Worm (Caenorhabditis elegans) whole organism, L3 larva: ENCODE data around the gene rpy-1.

Experiments used
- R02D3.7 ChIP-seq: fragments of 150-350 bp; optimal IDR thresholded peaks from 2 replicates; lab custom pipeline; 2014; ENCODE audit warnings: missing biosample characterization, missing genetic modification characterization
- ZK546.5 ChIP-seq: sonication (generic microtip); optimal IDR thresholded peaks from 2 replicates; lab custom pipeline; 2017; ENCODE audit warnings: missing biosample characterization, missing genetic modification characterization
- aly-2 ChIP-seq: fragments of 150-350 bp; optimal IDR thresholded peaks from 2 replicates; lab custom pipeline; 2014; ENCODE audit warnings: missing biosample characterization, missing genetic modification characterization
- ceh-82 ChIP-seq: fragments of 150-350 bp; optimal IDR thresholded peaks from 2 replicates; lab custom pipeline; 2014; ENCODE audit warnings: missing biosample characterization, missing genetic modification characterization
- ceh-9 ChIP-seq: sonication (generic microtip); optimal IDR thresholded peaks from 2 replicates; lab custom pipeline; 2018; ENCODE audit warnings: missing biosample characterization, missing genetic modification characterization
- daf-12 ChIP-seq: fragments of 150-350 bp; optimal IDR thresholded peaks from 2 replicates; lab custom pipeline; 2014; ENCODE audit warnings: missing biosample characterization, missing genetic modification reagents, missing genetic modification characterization
- egl-5 ChIP-seq: fragments of 150-350 bp; optimal IDR thresholded peaks from 2 replicates; lab custom pipeline; 2017; ENCODE audit warnings: missing biosample characterization, missing genetic modification reagents, missing genetic modification characterization, inconsistent platforms
- elt-2 ChIP-seq: sonication (generic microtip); optimal IDR thresholded peaks from 2 replicates; lab custom pipeline; 2016; ENCODE audit warnings: missing genetic modification reagents, mild to moderate bottlenecking, missing genetic modification characterization, missing compliant biosample characterization
- elt-3 ChIP-seq, 3 experiments: fragments of 150-350 bp in 1 of 3; sonication (generic microtip) in 2 of 3; optimal IDR thresholded peaks; 2 replicates in 2 of 3; 4 replicates in 1 of 3; lab custom pipeline; 2014 to 2017; ENCODE audit warnings: missing biosample characterization in 3 of 3, missing genetic modification characterization in 3 of 3
- eor-1 ChIP-seq, 2 experiments: fragments of 150-350 bp; optimal IDR thresholded peaks; 2 replicates each; lab custom pipeline; 2014 to 2018; ENCODE audit warnings: missing biosample characterization in 2 of 2, missing genetic modification characterization in 2 of 2
- fkh-10 ChIP-seq: sonication (generic microtip); optimal IDR thresholded peaks from 2 replicates; lab custom pipeline; 2017; ENCODE audit warnings: missing biosample characterization, missing genetic modification reagents, missing genetic modification characterization
- fkh-2 ChIP-seq: fragments of 150-350 bp; optimal IDR thresholded peaks from 2 replicates; lab custom pipeline; 2014; ENCODE audit warnings: missing biosample characterization, missing genetic modification reagents, missing genetic modification characterization
- hmg-11 ChIP-seq: sonication (generic microtip); optimal IDR thresholded peaks from 2 replicates; lab custom pipeline; 2016; ENCODE audit warnings: missing genetic modification characterization, missing compliant biosample characterization
- jun-1 ChIP-seq: fragments of 150-350 bp; optimal IDR thresholded peaks from 2 replicates; lab custom pipeline; 2014; ENCODE audit warnings: missing biosample characterization, missing genetic modification reagents, missing genetic modification characterization
- lin-15B ChIP-seq: fragments of 150-350 bp; optimal IDR thresholded peaks from 2 replicates; lab custom pipeline; 2014; ENCODE audit warnings: missing biosample characterization, missing genetic modification characterization
- lin-39 ChIP-seq: fragments of 150-350 bp; optimal IDR thresholded peaks from 2 replicates; lab custom pipeline; 2018; ENCODE audit warnings: missing biosample characterization, missing genetic modification reagents, missing genetic modification characterization
- lsy-12 ChIP-seq: sonication (generic microtip); optimal IDR thresholded peaks from 2 replicates; lab custom pipeline; 2016; ENCODE audit warnings: mild to moderate bottlenecking, missing genetic modification characterization, missing compliant biosample characterization
- mdl-1 ChIP-seq: fragments of 150-350 bp; optimal IDR thresholded peaks from 2 replicates; lab custom pipeline; 2014; ENCODE audit warnings: missing biosample characterization, missing genetic modification characterization
- mml-1 ChIP-seq: fragments of 150-350 bp; sonication (generic microtip); optimal IDR thresholded peaks from 3 replicates; lab custom pipeline; 2014; ENCODE audit warnings: missing biosample characterization, missing genetic modification characterization
- nfya-1 ChIP-seq: sonication (generic microtip); optimal IDR thresholded peaks from 2 replicates; lab custom pipeline; 2017; ENCODE audit warnings: missing genetic modification characterization, mild to moderate bottlenecking, missing compliant biosample characterization, antibody characterized with exemption, moderate library complexity; ENCODE audit not compliant: insufficient read depth
- nhr-11 ChIP-seq: fragments of 150-350 bp; optimal IDR thresholded peaks from 2 replicates; lab custom pipeline; 2014; ENCODE audit warnings: missing biosample characterization, missing genetic modification characterization
- nhr-23 ChIP-seq: fragments of 150-350 bp; optimal IDR thresholded peaks from 2 replicates; lab custom pipeline; 2014; ENCODE audit warnings: missing biosample characterization, missing genetic modification reagents, missing genetic modification characterization
- nhr-237 ChIP-seq: fragments of 150-350 bp; optimal IDR thresholded peaks from 2 replicates; lab custom pipeline; 2014; ENCODE audit warnings: missing biosample characterization, missing genetic modification characterization
- nhr-25 ChIP-seq: sonication (generic microtip); optimal IDR thresholded peaks from 2 replicates; lab custom pipeline; 2017; ENCODE audit warnings: missing biosample characterization, missing genetic modification characterization
- nhr-28 ChIP-seq: fragments of 150-350 bp; optimal IDR thresholded peaks from 2 replicates; lab custom pipeline; 2014; ENCODE audit warnings: missing biosample characterization, missing genetic modification characterization
- nhr-43 ChIP-seq: sonication (generic microtip); optimal IDR thresholded peaks from 2 replicates; lab custom pipeline; 2016; ENCODE audit warnings: mild to moderate bottlenecking, missing genetic modification characterization, missing compliant biosample characterization; ENCODE audit not compliant: poor library complexity, severe bottlenecking
- nhr-67 ChIP-seq: fragments of 150-350 bp; optimal IDR thresholded peaks from 2 replicates; lab custom pipeline; 2014; ENCODE audit warnings: missing biosample characterization, missing genetic modification characterization
- nhr-76 ChIP-seq: fragments of 150-350 bp; sonication (generic microtip); optimal IDR thresholded peaks from 5 replicates; lab custom pipeline; 2014; ENCODE audit warnings: missing biosample characterization, missing genetic modification characterization
- nhr-77 ChIP-seq: fragments of 150-350 bp; optimal IDR thresholded peaks from 2 replicates; lab custom pipeline; 2014; ENCODE audit warnings: missing biosample characterization, missing genetic modification characterization
- pha-4 ChIP-seq: fragments of 150-350 bp; optimal IDR thresholded peaks from 2 replicates; lab custom pipeline; 2014; ENCODE audit warnings: missing biosample characterization, missing genetic modification reagents, missing genetic modification characterization
- pqm-1 ChIP-seq: fragments of 150-350 bp; optimal IDR thresholded peaks from 2 replicates; lab custom pipeline; 2017; ENCODE audit warnings: missing biosample characterization, missing genetic modification characterization, inconsistent platforms
- sea-2 ChIP-seq: fragments of 150-350 bp; sonication (generic microtip); optimal IDR thresholded peaks from 4 replicates; lab custom pipeline; 2014; ENCODE audit warnings: missing biosample characterization, missing genetic modification reagents, missing genetic modification characterization
- skn-1 ChIP-seq: fragments of 150-350 bp; optimal IDR thresholded peaks from 2 replicates; lab custom pipeline; 2014; ENCODE audit warnings: missing biosample characterization, missing genetic modification characterization
- snpc-4 ChIP-seq: fragments of 150-350 bp; optimal IDR thresholded peaks from 2 replicates; lab custom pipeline; 2014; ENCODE audit warnings: missing biosample characterization, missing genetic modification characterization
- unc-39 ChIP-seq: sonication (generic microtip); optimal IDR thresholded peaks from 4 replicates; lab custom pipeline; 2017; ENCODE audit warnings: missing biosample characterization, missing genetic modification characterization
- ztf-11 ChIP-seq: fragments of 150-350 bp; optimal IDR thresholded peaks from 2 replicates; lab custom pipeline; 2014; ENCODE audit warnings: missing biosample characterization, missing genetic modification characterization
- ztf-4 ChIP-seq: fragments of 150-350 bp; optimal IDR thresholded peaks from 2 replicates; lab custom pipeline; 2014; ENCODE audit warnings: missing biosample characterization, missing genetic modification characterization

Gene rpy-1

DNA sequence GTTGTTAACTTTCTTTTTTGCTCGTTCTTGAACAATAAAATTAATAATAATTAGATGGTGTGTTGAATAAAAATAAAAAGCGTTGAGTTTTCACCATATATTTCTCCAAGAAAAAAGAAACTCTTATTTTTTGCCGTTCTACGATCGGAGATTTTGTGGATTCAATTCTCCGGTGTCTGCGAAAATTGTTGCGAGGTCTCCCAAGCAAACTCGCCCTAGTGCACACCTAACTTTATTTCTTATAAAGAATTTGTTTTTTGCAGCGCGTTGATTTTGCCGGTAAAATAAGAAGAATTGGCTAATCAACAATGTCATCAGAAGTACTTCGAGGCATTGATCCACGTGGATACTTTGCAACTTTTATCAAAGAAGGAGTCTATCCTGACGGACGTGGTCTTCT is 36.0 kb upstream of the rpy-1 start, which contains the start of gene exos-8:
Gene exos-8 (plus strand): TSS at position 264 of the 400 bp plus-strand sequence.
- TF ChIP-seq R02D3.7 (tag; lab: Kevin White, UChicago): peak; percentile 12
- peak; percentile 54 for TF ChIP-seq nhr-43 (tag; lab: Kevin White, UChicago)
- TF ChIP-seq mdl-1: no peak
- TF ChIP-seq elt-2 (tag; lab: Kevin White, UChicago): peak; percentile 37
- TF ChIP-seq egl-5 (tag; lab: Kevin White, UChicago): peak; percentile 61
- no peak for TF ChIP-seq nhr-67
- peak; percentile 49 for TF ChIP-seq pqm-1
- peak; percentile 50 for TF ChIP-seq nhr-23 (tag; lab: Kevin White, UChicago)
- no peak for TF ChIP-seq nhr-76 (tag; lab: Kevin White, UChicago)
- TF ChIP-seq nfya-1 (tag; lab: Kevin White, UChicago): peak; percentile 65
- peak; percentile 40 for TF ChIP-seq nhr-25 (tag; lab: Kevin White, UChicago)
- peak; percentile 80 for TF ChIP-seq pha-4 (tag; lab: Kevin White, UChicago)
- peak; percentile 83 for TF ChIP-seq lin-15B

DNA sequence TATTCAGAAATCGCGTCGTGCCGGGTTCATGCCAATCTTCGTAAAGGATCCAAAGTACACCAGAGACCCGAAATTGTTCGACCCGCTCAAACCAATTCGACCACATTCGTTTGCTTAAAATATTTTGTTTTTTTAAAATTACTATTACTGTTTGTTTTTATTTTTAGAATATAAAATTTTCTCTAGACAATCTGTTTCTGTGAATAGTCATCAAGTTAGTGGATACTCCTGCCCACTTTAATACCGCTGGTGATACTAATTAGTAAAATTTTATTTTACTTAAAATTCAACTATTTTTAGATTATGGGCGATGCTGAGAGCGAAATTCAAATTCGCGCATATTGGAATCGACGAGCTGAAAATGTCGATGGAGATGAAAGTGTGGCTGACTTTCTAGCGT is 31.2 kb upstream of the rpy-1 start, which contains the start of gene T14B4.1:
Gene T14B4.1 (plus strand): TSS at position 301 of the 400 bp plus-strand sequence.
- TF ChIP-seq snpc-4 (tag; lab: Kevin White, UChicago) (no peak), ceh-9 (no peak), jun-1 (tag; lab: Kevin White, UChicago) (no peak), nhr-77 (no peak), sea-2 (no peak), nfya-1 (tag; lab: Kevin White, UChicago) (no peak), ceh-82 (tag; lab: Kevin White, UChicago) (no peak), aly-2 (tag; lab: Kevin White, UChicago) (no peak), pqm-1 (no peak), skn-1 (tag; lab: Kevin White, UChicago) (no peak), fkh-10 (GFP tag; lab: Kevin White, UChicago) (no peak), fkh-2 (no peak), eor-1 (tag; optimal IDR thresholded peaks at IDR 0.05; lab: Kevin White, UChicago) (no peak), nhr-67 (no peak), elt-3 (tag; optimal IDR thresholded peaks at IDR 0.05; lab: Kevin White, UChicago) (no peak), ZK546.5 (tag; lab: Kevin White, UChicago) (no peak)

DNA sequence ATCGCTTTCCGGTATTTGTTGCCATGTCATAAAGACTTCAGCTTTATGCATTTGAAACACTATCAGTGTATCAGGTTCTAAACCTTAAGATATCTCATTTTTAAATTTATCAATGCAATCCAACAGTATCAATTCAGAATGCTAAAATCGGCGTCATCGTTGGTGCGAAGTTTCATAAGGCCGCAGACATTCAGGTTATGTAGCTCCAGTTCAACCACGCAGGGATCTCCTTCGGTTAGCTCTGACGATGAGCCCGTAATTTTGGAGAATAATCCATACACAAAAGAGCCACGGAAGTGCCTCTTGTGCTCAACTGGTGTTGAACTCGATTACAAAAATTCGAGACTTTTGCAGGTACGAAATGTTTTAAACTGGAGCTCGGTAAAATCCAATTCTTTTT is 30.6 kb upstream of the rpy-1 start, which contains the start of gene mrps-18.C:
Gene mrps-18.C (plus strand): TSS at position 138 of the 400 bp plus-strand sequence.
- no peak for TF ChIP-seq unc-39 (tag; lab: Kevin White, UChicago)
- no peak for TF ChIP-seq R02D3.7 (tag; lab: Kevin White, UChicago)
- TF ChIP-seq daf-12 (tag; lab: Kevin White, UChicago): no peak
- TF ChIP-seq ztf-11 (tag; lab: Kevin White, UChicago): no peak
- TF ChIP-seq nhr-28 (tag; lab: Kevin White, UChicago): no peak
- TF ChIP-seq egl-5 (tag; lab: Kevin White, UChicago): no peak
- TF ChIP-seq ztf-4 (tag; lab: Kevin White, UChicago): no peak
- TF ChIP-seq nhr-237 (tag; lab: Kevin White, UChicago): no peak
- no peak for TF ChIP-seq nhr-11 (tag; lab: Kevin White, UChicago)
- no peak for TF ChIP-seq nhr-23 (tag; lab: Kevin White, UChicago)
- no peak for TF ChIP-seq ceh-9
- TF ChIP-seq, all 47 proteins: peak for 0

DNA sequence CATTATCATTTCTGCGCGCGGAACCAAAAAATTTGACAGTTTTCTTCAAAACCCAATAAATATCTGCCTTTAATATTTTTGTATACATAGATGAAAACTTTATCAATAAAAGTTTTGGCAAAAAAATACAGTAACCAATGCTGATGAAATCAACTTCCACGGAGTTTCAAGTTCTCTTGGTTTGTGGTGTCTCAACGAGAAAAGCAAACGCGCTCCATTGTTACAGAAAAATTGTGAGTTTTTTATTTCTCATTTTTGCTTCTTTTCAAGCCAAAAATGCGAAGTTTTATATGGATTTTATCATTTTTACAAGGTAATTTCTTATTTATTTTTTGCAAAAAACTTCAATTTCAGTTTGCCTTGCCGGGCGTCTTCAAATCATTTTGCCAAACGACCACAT is 29.2 kb upstream of the rpy-1 start, which contains the start of gene T14B4.3:
Gene T14B4.3 (plus strand): TSS at position 264 of the 400 bp plus-strand sequence.
- no peak for TF ChIP-seq hmg-11 (tag; lab: Kevin White, UChicago)
- TF ChIP-seq elt-2 (tag; lab: Kevin White, UChicago): peak; percentile 27
- peak; percentile 21 for TF ChIP-seq egl-5 (tag; lab: Kevin White, UChicago)
- TF ChIP-seq pqm-1: peak; percentile 54
- TF ChIP-seq nhr-77: no peak
- TF ChIP-seq nhr-23 (tag; lab: Kevin White, UChicago): peak; percentile 44
- peak; percentile 93 for TF ChIP-seq pha-4 (tag; lab: Kevin White, UChicago)
- peak; percentile 87 for TF ChIP-seq lin-15B
- peak; percentile 69 for TF ChIP-seq nhr-43 (tag; lab: Kevin White, UChicago)
- TF ChIP-seq nfya-1 (tag; lab: Kevin White, UChicago): peak; percentile 69
- peak; percentile 25 for TF ChIP-seq snpc-4 (tag; lab: Kevin White, UChicago)
- no peak for TF ChIP-seq mml-1 (tag; lab: Kevin White, UChicago)
- TF ChIP-seq ceh-9: no peak
- TF ChIP-seq lsy-12 (tag; lab: Kevin White, UChicago): peak; percentile 15
- no peak for TF ChIP-seq sea-2
- peak; percentile 17 for TF ChIP-seq lin-39 (tag; lab: Kevin White, UChicago)
- peak; percentile 54 for TF ChIP-seq nhr-25 (tag; lab: Kevin White, UChicago)
